Fruit fly (Drosophila melanogaster) whole organism, embryonic: Measurements from ENCODE around the gene CG7156.
A peak's percentile ranks its signal among the peaks of the same experiment; 100 is the strongest.

ENCODE experiments used
- B-H2 ChIP-seq: fragments of 200-800 bp; sonication (Bioruptor generic); optimal IDR thresholded peaks from 2 replicates; lab custom pipeline; 2018; ENCODE audit warnings: missing biosample characterization, mild to moderate bottlenecking, missing genetic modification characterization
- CG12071 ChIP-seq: fragments of 200-800 bp; sonication (Bioruptor generic); optimal IDR thresholded peaks from 3 replicates; lab custom pipeline; 2018; ENCODE audit warnings: missing biosample characterization, mild to moderate bottlenecking, missing genetic modification characterization
- CG13296 ChIP-seq: fragments of 200-800 bp; sonication (Bioruptor generic); optimal IDR thresholded peaks from 3 replicates; lab custom pipeline; 2018; ENCODE audit warnings: missing biosample characterization, mild to moderate bottlenecking, missing genetic modification characterization
- CG13424 ChIP-seq: fragments of 200-800 bp; sonication (Bioruptor generic); optimal IDR thresholded peaks from 2 replicates; lab custom pipeline; 2019; ENCODE audit warnings: missing biosample characterization, mild to moderate bottlenecking, missing genetic modification characterization, moderate library complexity
- CG14014 ChIP-seq: fragments of 200-800 bp; sonication (Bioruptor generic); IDR thresholded peaks from 2 replicates; pipeline ENCODE4 v1.3.6; 2022; ENCODE audit warnings: missing biosample characterization, missing genetic modification characterization
- CG16863 ChIP-seq: fragments of 200-800 bp; sonication (Bioruptor generic); optimal IDR thresholded peaks from 3 replicates; lab custom pipeline; 2016; ENCODE audit warnings: missing biosample characterization, missing genetic modification characterization
- CG17359 ChIP-seq: fragments of 200-800 bp; sonication (Bioruptor generic); optimal IDR thresholded peaks from 3 replicates; lab custom pipeline; 2018; ENCODE audit warnings: missing biosample characterization, mild to moderate bottlenecking, missing genetic modification characterization, moderate library complexity
- CG18476 ChIP-seq: fragments of 200-800 bp; sonication (Bioruptor generic); optimal IDR thresholded peaks from 2 replicates; lab custom pipeline; 2016; ENCODE audit warnings: missing biosample characterization, mild to moderate bottlenecking, missing genetic modification characterization
- CG18599 ChIP-seq: fragments of 200-800 bp; sonication (Bioruptor generic); optimal IDR thresholded peaks from 3 replicates; lab custom pipeline; 2017; ENCODE audit warnings: missing biosample characterization, missing genetic modification characterization, mild to moderate bottlenecking, moderate library complexity, missing genetic modification reagents
- CG18764 ChIP-seq: fragments of 200-800 bp; sonication (Bioruptor generic); optimal IDR thresholded peaks from 3 replicates; lab custom pipeline; 2016; ENCODE audit warnings: missing biosample characterization, missing genetic modification characterization
- CG2202 ChIP-seq: fragments of 200-800 bp; sonication (Bioruptor generic); optimal IDR thresholded peaks from 2 replicates; lab custom pipeline; 2018; ENCODE audit warnings: missing biosample characterization, mild to moderate bottlenecking, missing genetic modification characterization
- CG3281 ChIP-seq: fragments of 200-800 bp; sonication (Bioruptor generic); optimal IDR thresholded peaks from 3 replicates; lab custom pipeline; 2017; ENCODE audit warnings: missing biosample characterization, mild to moderate bottlenecking, missing genetic modification characterization
- CG4328 ChIP-seq: fragments of 200-800 bp; sonication (Bioruptor generic); optimal IDR thresholded peaks from 3 replicates; lab custom pipeline; 2017; ENCODE audit warnings: missing biosample characterization, missing genetic modification reagents, missing genetic modification characterization
- CG5180 ChIP-seq: fragments of 200-800 bp; sonication (Bioruptor generic); optimal IDR thresholded peaks from 3 replicates; lab custom pipeline; 2017; ENCODE audit warnings: missing biosample characterization, missing genetic modification characterization, mild to moderate bottlenecking, moderate library complexity, missing genetic modification reagents
- CG8290 ChIP-seq, 3 experiments: fragments of 200-800 bp; sonication (Bioruptor generic); optimal IDR thresholded peaks; 2 replicates each; lab custom pipeline; 2016 to 2019; ENCODE audit warnings: missing biosample characterization in 3 of 3, missing genetic modification characterization in 3 of 3, mild to moderate bottlenecking in 2 of 3, moderate library complexity in 1 of 3
- CG8924 ChIP-seq: fragments of 200-800 bp; optimal IDR thresholded peaks from 3 replicates; lab custom pipeline; 2019; ENCODE audit warnings: missing biosample characterization, mild to moderate bottlenecking, missing genetic modification characterization, moderate library complexity
- CG9727 ChIP-seq: fragments of 200-800 bp; sonication (Bioruptor generic); optimal IDR thresholded peaks from 3 replicates; lab custom pipeline; 2017; ENCODE audit warnings: missing biosample characterization, mild to moderate bottlenecking, missing genetic modification characterization
- CG9817 ChIP-seq: fragments of 200-800 bp; sonication (Bioruptor generic); optimal IDR thresholded peaks from 2 replicates; lab custom pipeline; 2018; ENCODE audit warnings: missing biosample characterization, mild to moderate bottlenecking, missing genetic modification characterization, moderate library complexity
- CoRest ChIP-seq: fragments of 200-800 bp; sonication (Bioruptor generic); optimal IDR thresholded peaks from 3 replicates; lab custom pipeline; 2018; ENCODE audit warnings: missing biosample characterization, mild to moderate bottlenecking, missing genetic modification characterization, moderate library complexity
- D ChIP-seq, 2 experiments: fragments of 200-800 bp in 1 of 2; fragments of >200 bp in 1 of 2; sonication (Bioruptor generic) in 1 of 2; optimal IDR thresholded peaks; 2 replicates in 1 of 2; 3 replicates in 1 of 2; lab custom pipeline; 2017; ENCODE audit warnings: mild to moderate bottlenecking in 1 of 2, missing biosample characterization in 1 of 2, missing genetic modification characterization in 1 of 2, missing genetic modification reagents in 1 of 2
- Eip74EF ChIP-seq, 2 experiments: fragments of 200-800 bp in 1 of 2; fragments of >200 bp in 1 of 2; sonication (Bioruptor generic) in 1 of 2; optimal IDR thresholded peaks; 2 replicates each; lab custom pipeline; 2017 to 2019; ENCODE audit warnings: missing biosample characterization in 2 of 2, missing genetic modification characterization in 2 of 2, mild to moderate bottlenecking in 1 of 2, moderate library complexity in 1 of 2
- Hand ChIP-seq: fragments of 200-800 bp; sonication (Bioruptor generic); optimal IDR thresholded peaks from 2 replicates; lab custom pipeline; 2017; ENCODE audit warnings: mild to moderate bottlenecking, missing biosample characterization, missing genetic modification reagents, missing genetic modification characterization
- Hr51 ChIP-seq, 2 experiments: fragments of 200-800 bp; sonication (Bioruptor generic); optimal IDR thresholded peaks; 2 replicates in 1 of 2; 3 replicates in 1 of 2; lab custom pipeline; 2016 to 2018; ENCODE audit warnings: missing biosample characterization in 2 of 2, missing genetic modification characterization in 2 of 2, mild to moderate bottlenecking in 1 of 2, moderate library complexity in 1 of 2
- Kr ChIP-seq: fragments of 200-800 bp; sonication (Bioruptor generic); optimal IDR thresholded peaks from 2 replicates; lab custom pipeline; 2017; ENCODE audit warnings: missing biosample characterization, mild to moderate bottlenecking, missing genetic modification characterization
- Lim3 ChIP-seq: fragments of 200-800 bp; sonication (Bioruptor generic); IDR thresholded peaks from 2 replicates; pipeline ENCODE4 v1.3.6; 2022; ENCODE audit warnings: missing biosample characterization, missing genetic modification characterization
- MTF-1 ChIP-seq: fragments of 200-800 bp; sonication (Bioruptor generic); optimal IDR thresholded peaks from 2 replicates; lab custom pipeline; 2018; ENCODE audit warnings: missing biosample characterization, mild to moderate bottlenecking, missing genetic modification characterization, borderline replicate concordance
- Meics ChIP-seq: fragments of 200-800 bp; sonication (Bioruptor generic); optimal IDR thresholded peaks from 2 replicates; lab custom pipeline; 2017; ENCODE audit warnings: missing biosample characterization, mild to moderate bottlenecking, missing genetic modification characterization
- NFAT ChIP-seq: fragments of 200-800 bp; sonication (Bioruptor generic); IDR thresholded peaks from 2 replicates; pipeline ENCODE4 v1.3.6; 2022; ENCODE audit warnings: missing biosample characterization, missing genetic modification characterization
- Side ChIP-seq: fragments of 200-800 bp; sonication (Bioruptor generic); optimal IDR thresholded peaks from 2 replicates; lab custom pipeline; 2016; ENCODE audit warnings: missing biosample characterization, missing genetic modification characterization
- Usf ChIP-seq: fragments of 200-800 bp; sonication (Bioruptor generic); optimal IDR thresholded peaks from 2 replicates; lab custom pipeline; 2017; ENCODE audit warnings: missing genotype, missing biosample characterization, missing genetic modification characterization
- cwo ChIP-seq: fragments of 200-800 bp; sonication (Bioruptor generic); optimal IDR thresholded peaks from 3 replicates; lab custom pipeline; 2017; ENCODE audit warnings: missing biosample characterization, missing genetic modification characterization, mild to moderate bottlenecking, moderate library complexity, missing genetic modification reagents
- dmrt99B ChIP-seq: fragments of 200-800 bp; sonication (Bioruptor generic); optimal IDR thresholded peaks from 2 replicates; lab custom pipeline; 2018; ENCODE audit warnings: missing biosample characterization, mild to moderate bottlenecking, missing genetic modification characterization, moderate library complexity
- eve ChIP-seq, 2 experiments: fragments of >200 bp; optimal IDR thresholded peaks; 2 replicates each; lab custom pipeline; 2017; ENCODE audit warnings: missing biosample characterization in 2 of 2, missing genetic modification characterization in 2 of 2
- eyg ChIP-seq: fragments of 200-800 bp; sonication (Bioruptor generic); optimal IDR thresholded peaks from 3 replicates; lab custom pipeline; 2016; ENCODE audit warnings: missing biosample characterization, missing genetic modification characterization
- fd3F ChIP-seq: fragments of 200-800 bp; sonication (Bioruptor generic); optimal IDR thresholded peaks from 2 replicates; lab custom pipeline; 2018; ENCODE audit warnings: missing biosample characterization, mild to moderate bottlenecking, missing genetic modification characterization, moderate library complexity
- gcm ChIP-seq: fragments of 200-800 bp; sonication (Bioruptor generic); optimal IDR thresholded peaks from 2 replicates; lab custom pipeline; 2019; ENCODE audit warnings: missing biosample characterization, mild to moderate bottlenecking, missing genetic modification characterization, moderate library complexity
- nau ChIP-seq: fragments of 200-800 bp; sonication (Bioruptor generic); optimal IDR thresholded peaks from 3 replicates; lab custom pipeline; 2017; ENCODE audit warnings: missing biosample characterization, mild to moderate bottlenecking, missing genetic modification characterization, missing genetic modification reagents
- nom ChIP-seq: fragments of 200-800 bp; sonication (Bioruptor generic); optimal IDR thresholded peaks from 2 replicates; lab custom pipeline; 2017; ENCODE audit warnings: missing biosample characterization, missing genetic modification characterization, mild to moderate bottlenecking, moderate library complexity, missing genetic modification reagents
- org-1 ChIP-seq: fragments of 200-800 bp; sonication (Bioruptor generic); optimal IDR thresholded peaks from 2 replicates; lab custom pipeline; 2017; ENCODE audit warnings: missing biosample characterization, missing genetic modification characterization
- pfk ChIP-seq: fragments of 200-800 bp; sonication (Bioruptor generic); optimal IDR thresholded peaks from 2 replicates; lab custom pipeline; 2018; ENCODE audit warnings: missing biosample characterization, mild to moderate bottlenecking, missing genetic modification characterization, moderate library complexity
- pita ChIP-seq: fragments of 200-800 bp; sonication (Bioruptor generic); optimal IDR thresholded peaks from 2 replicates; lab custom pipeline; 2017; ENCODE audit warnings: missing biosample characterization, mild to moderate bottlenecking, missing genetic modification characterization
- ranshi ChIP-seq: fragments of 200-800 bp; sonication (Bioruptor generic); IDR thresholded peaks from 2 replicates; pipeline ENCODE4 v1.3.6; 2022; ENCODE audit warnings: missing biosample characterization, missing genetic modification characterization
- scrt ChIP-seq: fragments of 200-800 bp; sonication (Bioruptor generic); optimal IDR thresholded peaks from 2 replicates; lab custom pipeline; 2018; ENCODE audit warnings: missing biosample characterization, mild to moderate bottlenecking, missing genetic modification characterization, moderate library complexity
- sna ChIP-seq: fragments of 200-800 bp; sonication (Bioruptor generic); IDR thresholded peaks from 2 replicates; pipeline ENCODE4 v1.3.6; 2022; ENCODE audit warnings: missing biosample characterization, missing genetic modification characterization; ENCODE audit not compliant: partially characterized antibody
- tll ChIP-seq, 2 experiments: fragments of 200-800 bp in 1 of 2; fragments of >200 bp in 1 of 2; sonication (Bioruptor generic) in 1 of 2; optimal IDR thresholded peaks; 2 replicates each; lab custom pipeline; 2017 to 2019; ENCODE audit warnings: missing biosample characterization in 2 of 2, missing genetic modification characterization in 2 of 2, mild to moderate bottlenecking in 1 of 2, moderate library complexity in 1 of 2
- unc-4 ChIP-seq: fragments of 200-800 bp; sonication (Bioruptor generic); IDR thresholded peaks from 2 replicates; pipeline ENCODE4 v1.3.6; 2022; ENCODE audit warnings: missing biosample characterization, missing genetic modification characterization; ENCODE audit not compliant: partially characterized antibody

Gene CG7156

DNA sequence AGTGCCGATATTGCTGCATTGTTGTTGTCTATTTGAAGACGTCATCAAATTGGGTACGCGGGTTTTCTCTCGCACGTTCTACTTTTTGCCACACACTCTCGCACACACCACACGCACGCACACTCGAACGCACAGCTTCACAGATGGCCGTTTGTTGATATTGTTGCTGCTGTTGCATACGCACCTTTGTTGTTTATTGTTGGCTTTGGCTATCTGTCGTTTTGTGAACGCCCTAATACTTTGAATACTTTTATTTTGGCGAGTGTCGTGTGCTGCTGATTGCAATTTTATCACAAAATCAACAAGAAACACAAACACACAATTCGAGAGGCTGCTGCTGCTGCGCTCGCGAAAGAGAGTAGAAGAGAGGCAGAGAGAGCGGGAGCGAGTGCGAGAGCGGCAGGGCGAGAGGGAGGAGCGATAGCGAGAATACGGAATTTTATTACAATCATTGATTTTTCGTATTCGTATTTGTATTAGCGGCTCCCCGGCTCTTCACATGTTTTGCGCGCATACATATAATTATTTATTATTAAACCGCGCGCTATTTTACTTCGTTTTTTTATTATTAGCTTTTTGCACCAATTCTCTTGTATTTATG, 43.3 kb downstream of the CG7156 start (continued):
- TF ChIP-seq CoRest (tag; lab: Kevin White, UChicago) (peak; percentile 7), gcm (peak; percentile 49), ranshi (GFP tag; lab: Robert Waterston, UW) (no peak), CG3281 (GFP tag; lab: Kevin White, UChicago) (peak; percentile 19), Usf (GFP tag; lab: Kevin White, UChicago) (no peak), CG16863 (peak; percentile 34), nom (GFP tag; lab: Kevin White, UChicago) (peak; percentile 49), pita (GFP tag; lab: Kevin White, UChicago) (no peak), eyg (GFP tag; lab: Kevin White, UChicago) (peak; percentile 27), eve (GFP tag; optimal IDR thresholded peaks at IDR 0.05; lab: Kevin White, UChicago) (no peak), CG2202 (tag; lab: Kevin White, UChicago) (peak; percentile 61), CG4328 (peak; percentile 57), Hand (GFP tag; lab: Kevin White, UChicago) (peak; percentile 49), MTF-1 (peak; percentile 48), CG18764 (GFP tag; lab: Kevin White, UChicago) (peak; percentile 41), CG13424 (tag; lab: Kevin White, UChicago) (peak; percentile 48), Eip74EF (GFP tag; optimal IDR thresholded peaks at IDR 0.05; lab: Kevin White, UChicago) (peak in 1 of 2 experiments; percentile 48), CG8290 (GFP tag; optimal IDR thresholded peaks at IDR 0.05; lab: Kevin White, UChicago) (no peak), CG8290 (tag; optimal IDR thresholded peaks at IDR 0.05; lab: Kevin White, UChicago) (peak; percentile 52 to 69), D (optimal IDR thresholded peaks at IDR 0.05; lab: Kevin White, UChicago) (peak; percentile 52), D (GFP tag; optimal IDR thresholded peaks at IDR 0.05; lab: Kevin White, UChicago) (peak; percentile 32), CG14014 (no peak), CG17359 (peak; percentile 71), Lim3 (no peak), CG9817 (no peak), Hr51 (GFP tag; optimal IDR thresholded peaks at IDR 0.05; lab: Kevin White, UChicago) (peak in 1 of 2 experiments; percentile 1), tll (GFP tag; optimal IDR thresholded peaks at IDR 0.05; lab: Kevin White, UChicago) (peak in 1 of 2 experiments; percentile 70), nau (GFP tag; lab: Kevin White, UChicago) (peak; percentile 72), Kr (GFP tag; lab: Kevin White, UChicago) (peak; percentile 17), CG13296 (GFP tag; lab: Kevin White, UChicago) (peak; percentile 80), CG9727 (GFP tag; lab: Kevin White, UChicago) (peak; percentile 70), CG12071 (GFP tag; lab: Kevin White, UChicago) (peak; percentile 74), Side (GFP tag; lab: Kevin White, UChicago) (peak; percentile 22), fd3F (GFP tag; lab: Kevin White, UChicago) (no peak), NFAT (no peak), pfk (peak; percentile 39), CG18599 (GFP tag; lab: Kevin White, UChicago) (peak; percentile 61), CG8924 (tag; lab: Kevin White, UChicago) (peak; percentile 56), scrt (GFP tag; lab: Kevin White, UChicago) (peak; percentile 58), CG5180 (GFP tag; lab: Kevin White, UChicago) (peak; percentile 54), CG18476 (GFP tag; lab: Kevin White, UChicago) (peak; percentile 39), sna (GFP tag; lab: Robert Waterston, UW) (no peak), Meics (peak; percentile 33), B-H2 (GFP tag; lab: Kevin White, UChicago) (peak; percentile 23), dmrt99B (tag; lab: Kevin White, UChicago) (peak; percentile 30), org-1 (GFP tag; lab: Kevin White, UChicago) (peak; percentile 67), unc-4 (GFP tag; lab: Robert Waterston, UW) (no peak), cwo (GFP tag; lab: Kevin White, UChicago) (peak; percentile 63)
